Worm (Caenorhabditis elegans) whole organism, mixed stage, embryonic: Measurements from ENCODE around the gene sru-26.

Experiments
- M03D4.4 ChIP-seq: sonication (generic microtip); optimal IDR thresholded peaks from 2 replicates; lab custom pipeline; 2017; ENCODE audit warnings: mild to moderate bottlenecking, missing genetic modification characterization, missing compliant biosample characterization
- bed-3 ChIP-seq: fragments of 200-800 bp; sonication (Bioruptor generic); optimal IDR thresholded peaks from 3 replicates; lab custom pipeline; 2018; ENCODE audit warnings: mild to moderate bottlenecking, missing genetic modification characterization, moderate library complexity, missing compliant biosample characterization
- blmp-1 ChIP-seq: fragments of 150-350 bp; optimal IDR thresholded peaks from 2 replicates; lab custom pipeline; 2014; ENCODE audit warnings: missing biosample characterization, missing genetic modification characterization
- ceh-39 ChIP-seq: fragments of 150-350 bp; optimal IDR thresholded peaks from 2 replicates; lab custom pipeline; 2014; ENCODE audit warnings: missing biosample characterization, missing genetic modification characterization
- ceh-43 ChIP-seq: fragments of 200-800 bp; sonication (Bioruptor generic); optimal IDR thresholded peaks from 2 replicates; lab custom pipeline; 2018; ENCODE audit warnings: mild to moderate bottlenecking, missing genetic modification characterization, moderate library complexity, missing compliant biosample characterization
- ceh-83 ChIP-seq: fragments of 200-800 bp; sonication (Bioruptor generic); optimal IDR thresholded peaks from 2 replicates; lab custom pipeline; 2018; ENCODE audit warnings: mild to moderate bottlenecking, missing genetic modification characterization, missing compliant biosample characterization
- ces-1 ChIP-seq: fragments of 150-350 bp; optimal IDR thresholded peaks from 2 replicates; lab custom pipeline; 2014; ENCODE audit warnings: missing biosample characterization, missing genetic modification reagents, missing genetic modification characterization
- cnd-1 ChIP-seq: fragments of 200-800 bp; sonication (Bioruptor generic); optimal IDR thresholded peaks from 2 replicates; lab custom pipeline; 2018; ENCODE audit warnings: mild to moderate bottlenecking, missing genetic modification characterization, missing compliant biosample characterization
- elt-1 ChIP-seq: sonication (generic microtip); optimal IDR thresholded peaks from 2 replicates; lab custom pipeline; 2017; ENCODE audit warnings: missing genetic modification characterization, mild to moderate bottlenecking, missing compliant biosample characterization, antibody characterized with exemption, moderate library complexity, borderline replicate concordance; ENCODE audit not compliant: insufficient read depth
- elt-3 ChIP-seq: fragments of 150-350 bp; optimal IDR thresholded peaks from 2 replicates; lab custom pipeline; 2014; ENCODE audit warnings: missing biosample characterization, missing genetic modification characterization
- flh-1 ChIP-seq: fragments of 200-800 bp; sonication (Bioruptor generic); optimal IDR thresholded peaks from 2 replicates; lab custom pipeline; 2018; ENCODE audit warnings: mild to moderate bottlenecking, missing genetic modification characterization, moderate library complexity, missing compliant biosample characterization
- ham-2 ChIP-seq: fragments of 200-800 bp; sonication (Bioruptor generic); optimal IDR thresholded peaks from 2 replicates; lab custom pipeline; 2018; ENCODE audit warnings: mild to moderate bottlenecking, missing genetic modification characterization, missing compliant biosample characterization
- hlh-1 ChIP-seq: fragments of 150-350 bp; optimal IDR thresholded peaks from 2 replicates; lab custom pipeline; 2014; ENCODE audit warnings: missing biosample characterization, missing genetic modification reagents, missing genetic modification characterization
- lin-13 ChIP-seq: fragments of 150-350 bp; optimal IDR thresholded peaks from 2 replicates; lab custom pipeline; 2014; ENCODE audit warnings: missing biosample characterization, missing genetic modification characterization
- lin-32 ChIP-seq: fragments of 200-800 bp; sonication (Bioruptor generic); optimal IDR thresholded peaks from 2 replicates; lab custom pipeline; 2018; ENCODE audit warnings: mild to moderate bottlenecking, missing genetic modification characterization, missing compliant biosample characterization
- lsy-2 ChIP-seq: fragments of 150-350 bp; optimal IDR thresholded peaks from 2 replicates; lab custom pipeline; 2014; ENCODE audit warnings: missing biosample characterization, missing genetic modification characterization
- mep-1 ChIP-seq: fragments of 150-350 bp; optimal IDR thresholded peaks from 2 replicates; lab custom pipeline; 2017; ENCODE audit warnings: missing biosample characterization, missing genetic modification reagents, missing genetic modification characterization, inconsistent platforms
- mls-2 ChIP-seq: sonication (generic microtip); optimal IDR thresholded peaks from 2 replicates; lab custom pipeline; 2016; ENCODE audit warnings: mild to moderate bottlenecking, missing genetic modification characterization, moderate library complexity, missing compliant biosample characterization
- nhr-12 ChIP-seq: fragments of 150-350 bp; optimal IDR thresholded peaks from 2 replicates; lab custom pipeline; 2014; ENCODE audit warnings: missing biosample characterization, missing genetic modification characterization
- nhr-2 ChIP-seq: fragments of 150-350 bp; optimal IDR thresholded peaks from 2 replicates; lab custom pipeline; 2014; ENCODE audit warnings: missing biosample characterization, missing genetic modification characterization
- nhr-237 ChIP-seq: fragments of 150-350 bp; optimal IDR thresholded peaks from 2 replicates; lab custom pipeline; 2014; ENCODE audit warnings: missing biosample characterization, missing genetic modification characterization
- nhr-28 ChIP-seq: fragments of 150-350 bp; optimal IDR thresholded peaks from 2 replicates; lab custom pipeline; 2014; ENCODE audit warnings: missing biosample characterization, missing genetic modification characterization
- nhr-76 ChIP-seq: sonication (generic microtip); optimal IDR thresholded peaks from 2 replicates; lab custom pipeline; 2017; ENCODE audit warnings: missing biosample characterization, missing genetic modification characterization
- pha-4 ChIP-seq: fragments of 150-350 bp; optimal IDR thresholded peaks from 2 replicates; lab custom pipeline; 2018; ENCODE audit warnings: missing biosample characterization, missing genetic modification reagents, missing genetic modification characterization
- sem-2 ChIP-seq: fragments of 200-800 bp; sonication (Bioruptor generic); optimal IDR thresholded peaks from 2 replicates; lab custom pipeline; 2018; ENCODE audit warnings: mild to moderate bottlenecking, missing genetic modification characterization, missing compliant biosample characterization
- snpc-4 ChIP-seq: fragments of 150-350 bp; optimal IDR thresholded peaks from 2 replicates; lab custom pipeline; 2014; ENCODE audit warnings: missing biosample characterization, missing genetic modification characterization
- sptf-1 ChIP-seq: sonication (generic microtip); optimal IDR thresholded peaks from 2 replicates; lab custom pipeline; 2017; ENCODE audit warnings: mild to moderate bottlenecking, missing genetic modification characterization, moderate library complexity, missing compliant biosample characterization
- tbx-8 ChIP-seq: fragments of 200-800 bp; sonication (Bioruptor generic); optimal IDR thresholded peaks from 2 replicates; lab custom pipeline; 2018; ENCODE audit warnings: mild to moderate bottlenecking, missing genetic modification characterization, moderate library complexity, missing compliant biosample characterization
- unc-120 ChIP-seq: sonication (generic microtip); optimal IDR thresholded peaks from 2 replicates; lab custom pipeline; 2017; ENCODE audit warnings: missing genetic modification characterization, missing compliant biosample characterization; ENCODE audit not compliant: poor library complexity, severe bottlenecking
- unc-39 ChIP-seq: fragments of 150-350 bp; optimal IDR thresholded peaks from 2 replicates; lab custom pipeline; 2014; ENCODE audit warnings: missing biosample characterization, missing genetic modification characterization
- unc-62 ChIP-seq: fragments of 150-350 bp; optimal IDR thresholded peaks from 2 replicates; lab custom pipeline; 2014; ENCODE audit warnings: missing biosample characterization, missing genetic modification reagents, missing genetic modification characterization
- zip-8 ChIP-seq: fragments of 150-350 bp; optimal IDR thresholded peaks from 2 replicates; lab custom pipeline; 2014; ENCODE audit warnings: missing biosample characterization, missing genetic modification characterization
- ztf-11 ChIP-seq: fragments of 150-350 bp; optimal IDR thresholded peaks from 2 replicates; lab custom pipeline; 2014; ENCODE audit warnings: missing biosample characterization, missing genetic modification characterization

The sru-26 gene

DNA sequence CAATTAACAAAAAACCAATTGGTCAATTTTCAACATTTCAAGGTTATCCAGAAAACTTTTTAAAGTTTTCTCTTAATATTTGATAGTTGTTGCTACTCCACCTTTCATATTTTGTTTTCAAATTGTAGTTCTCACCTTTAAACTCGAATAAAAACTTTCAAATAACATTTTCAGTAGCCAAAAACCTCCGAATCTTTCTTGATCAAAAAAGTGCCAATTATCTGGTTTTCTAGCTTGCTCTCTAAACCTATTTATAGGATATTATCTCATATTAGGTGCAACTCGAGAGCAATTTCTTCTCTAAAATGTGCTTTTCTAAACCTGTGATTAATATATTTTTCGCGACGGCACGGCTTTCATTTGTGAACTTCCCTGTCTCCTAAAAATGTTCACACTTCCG is at the start of gene sru-26:
sru-26 (plus strand) TSS at position 301 of the 400 bp plus-strand sequence.
- TF ChIP-seq cnd-1 (tag; lab: Kevin White, UChicago) = no peak
- TF ChIP-seq nhr-2 (tag; lab: Kevin White, UChicago) = no peak
- no peak for TF ChIP-seq nhr-12 (tag; lab: Kevin White, UChicago)
- TF ChIP-seq tbx-8 (GFP tag; lab: Kevin White, UChicago) = no peak
- no peak for TF ChIP-seq hlh-1 (tag; lab: Kevin White, UChicago)
- no peak for TF ChIP-seq sem-2 (GFP tag; lab: Kevin White, UChicago)
- no peak for TF ChIP-seq lsy-2 (tag; lab: Kevin White, UChicago)
- no peak for TF ChIP-seq nhr-28 (tag; lab: Kevin White, UChicago)
- TF ChIP-seq M03D4.4 (tag; lab: Kevin White, UChicago) = no peak
- TF ChIP-seq lin-13 (tag; lab: Kevin White, UChicago) = no peak
- no peak for TF ChIP-seq blmp-1
- TF ChIP-seq ceh-43 (GFP tag; lab: Kevin White, UChicago) = no peak
- TF ChIP-seq sptf-1 = no peak
- TF ChIP-seq nhr-76 (tag; lab: Kevin White, UChicago) = no peak
- no peak for TF ChIP-seq ceh-39 (tag; lab: Kevin White, UChicago)
- TF ChIP-seq mls-2 (tag; lab: Kevin White, UChicago) = no peak

DNA sequence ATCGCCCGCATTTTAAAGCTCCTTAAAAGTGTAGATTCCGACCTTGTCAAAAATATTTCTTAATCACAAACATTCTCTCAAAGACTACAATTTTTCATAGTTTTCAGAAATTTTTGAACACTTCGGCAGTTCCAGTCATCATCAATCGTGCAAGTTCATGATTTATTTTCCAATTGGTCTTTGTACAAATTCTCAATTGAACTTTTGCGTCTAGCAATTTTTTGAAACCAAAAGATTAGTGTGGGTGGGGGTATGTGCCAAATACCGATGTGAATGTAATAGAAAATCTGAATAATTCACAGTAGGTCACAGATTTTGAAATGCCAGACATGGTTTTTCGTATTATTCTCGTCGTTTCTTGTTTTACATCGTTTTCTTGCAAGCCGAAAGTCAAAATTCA is 48.9 kb upstream of the sru-26 start, which contains the start of gene clec-185:
clec-185 (plus strand) TSS at position 301 of the 400 bp plus-strand sequence.
- no peak for TF ChIP-seq blmp-1
- TF ChIP-seq ztf-11 (tag; lab: Kevin White, UChicago) = no peak
- no peak for TF ChIP-seq nhr-12 (tag; lab: Kevin White, UChicago)
- no peak for TF ChIP-seq unc-62
- TF ChIP-seq nhr-237 = no peak
- no peak for TF ChIP-seq elt-1 (tag; lab: Kevin White, UChicago)
- TF ChIP-seq ham-2 (GFP tag; lab: Kevin White, UChicago) = no peak
- TF ChIP-seq elt-3 (tag; lab: Kevin White, UChicago) = no peak
- no peak for TF ChIP-seq sem-2 (GFP tag; lab: Kevin White, UChicago)
- TF ChIP-seq M03D4.4 (tag; lab: Kevin White, UChicago) = no peak
- no peak for TF ChIP-seq flh-1 (GFP tag; lab: Kevin White, UChicago)
- no peak for TF ChIP-seq sptf-1
- no peak for TF ChIP-seq mls-2 (tag; lab: Kevin White, UChicago)
- no peak for TF ChIP-seq ceh-43 (GFP tag; lab: Kevin White, UChicago)
- no peak for TF ChIP-seq mep-1
- no peak for TF ChIP-seq nhr-28 (tag; lab: Kevin White, UChicago)
- TF ChIP-seq snpc-4 (tag; lab: Kevin White, UChicago) = no peak

DNA sequence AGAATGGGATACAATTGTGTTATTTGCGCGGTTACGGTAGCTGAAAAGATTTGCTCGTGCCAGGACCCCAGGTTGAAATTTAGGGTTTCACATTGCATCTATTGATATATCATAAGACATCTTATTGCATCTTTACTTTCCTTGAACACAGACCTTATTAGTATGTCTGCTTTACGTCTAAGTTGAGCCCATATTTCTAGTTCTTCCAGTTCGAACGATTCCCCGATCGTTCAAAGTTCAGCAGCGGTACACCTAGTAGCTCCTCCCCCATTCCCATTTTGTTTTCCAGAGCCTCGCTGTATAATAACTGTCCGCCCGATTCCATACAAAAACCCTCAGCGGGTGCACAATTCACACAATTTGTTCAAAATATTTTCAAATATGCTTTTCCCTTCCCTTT is 45.6 kb upstream of the sru-26 start, which contains the start of gene C25G4.17:
C25G4.17 (plus strand) TSS at position 301 of the 400 bp plus-strand sequence.
- no peak for TF ChIP-seq bed-3 (GFP tag; lab: Kevin White, UChicago)
- no peak for TF ChIP-seq unc-39 (tag; lab: Kevin White, UChicago)
- TF ChIP-seq nhr-237 = no peak
- no peak for TF ChIP-seq mep-1
- no peak for TF ChIP-seq ceh-39 (tag; lab: Kevin White, UChicago)
- no peak for TF ChIP-seq unc-120
- TF ChIP-seq cnd-1 (tag; lab: Kevin White, UChicago) = no peak
- TF ChIP-seq nhr-76 (tag; lab: Kevin White, UChicago) = no peak
- no peak for TF ChIP-seq unc-62
- TF ChIP-seq zip-8 = no peak
- TF ChIP-seq ham-2 (GFP tag; lab: Kevin White, UChicago) = no peak
- no peak for TF ChIP-seq nhr-2 (tag; lab: Kevin White, UChicago)
- TF ChIP-seq lin-13 (tag; lab: Kevin White, UChicago) = no peak

DNA sequence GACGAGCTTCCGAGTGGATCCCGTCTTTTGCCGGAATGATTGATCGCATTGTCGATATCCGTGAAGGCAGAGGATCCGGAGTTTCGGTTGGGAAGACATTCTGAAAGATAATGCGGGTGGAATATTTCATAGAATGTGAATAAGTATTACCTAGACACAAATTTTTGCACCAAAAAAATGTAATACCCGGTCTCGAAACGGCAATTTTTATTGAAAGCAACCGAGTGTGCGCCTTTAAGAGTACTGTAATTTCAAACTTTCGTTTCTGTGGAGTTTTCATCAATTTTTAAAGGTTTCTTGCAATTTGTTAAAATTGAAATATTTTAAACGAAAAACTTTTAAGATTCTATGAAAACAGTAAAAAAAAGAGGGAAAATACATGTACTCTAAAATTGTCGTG is 43.4 kb upstream of the sru-26 start, which contains the start of gene C25G4.2:
C25G4.2 (minus strand) TSS at position 100 of the 400 bp plus-strand sequence.
- TF ChIP-seq unc-120 = no peak
- TF ChIP-seq mls-2 (tag; lab: Kevin White, UChicago) = no peak
- no peak for TF ChIP-seq tbx-8 (GFP tag; lab: Kevin White, UChicago)
- no peak for TF ChIP-seq snpc-4 (tag; lab: Kevin White, UChicago)
- TF ChIP-seq lsy-2 (tag; lab: Kevin White, UChicago) = no peak
- TF ChIP-seq ceh-83 (GFP tag; lab: Kevin White, UChicago) = no peak
- TF ChIP-seq lin-32 (GFP tag; lab: Kevin White, UChicago) = no peak
- TF ChIP-seq elt-3 (tag; lab: Kevin White, UChicago) = no peak
- TF ChIP-seq blmp-1 = no peak
- TF ChIP-seq unc-62 = no peak
- TF ChIP-seq nhr-76 (tag; lab: Kevin White, UChicago) = no peak
- no peak for TF ChIP-seq ces-1 (GFP tag; lab: Kevin White, UChicago)
- TF ChIP-seq elt-1 (tag; lab: Kevin White, UChicago) = no peak
- no peak for TF ChIP-seq flh-1 (GFP tag; lab: Kevin White, UChicago)
- no peak for TF ChIP-seq bed-3 (GFP tag; lab: Kevin White, UChicago)
- TF ChIP-seq ceh-43 (GFP tag; lab: Kevin White, UChicago) = no peak
- no peak for TF ChIP-seq zip-8
- no peak for TF ChIP-seq pha-4 (tag; lab: Kevin White, UChicago)
- no peak for TF ChIP-seq unc-39 (tag; lab: Kevin White, UChicago)
- TF ChIP-seq ham-2 (GFP tag; lab: Kevin White, UChicago) = no peak
